Fruit fly (Drosophila melanogaster): ENCODE measurements around the gene fipi.

Gene fipi

DNA sequence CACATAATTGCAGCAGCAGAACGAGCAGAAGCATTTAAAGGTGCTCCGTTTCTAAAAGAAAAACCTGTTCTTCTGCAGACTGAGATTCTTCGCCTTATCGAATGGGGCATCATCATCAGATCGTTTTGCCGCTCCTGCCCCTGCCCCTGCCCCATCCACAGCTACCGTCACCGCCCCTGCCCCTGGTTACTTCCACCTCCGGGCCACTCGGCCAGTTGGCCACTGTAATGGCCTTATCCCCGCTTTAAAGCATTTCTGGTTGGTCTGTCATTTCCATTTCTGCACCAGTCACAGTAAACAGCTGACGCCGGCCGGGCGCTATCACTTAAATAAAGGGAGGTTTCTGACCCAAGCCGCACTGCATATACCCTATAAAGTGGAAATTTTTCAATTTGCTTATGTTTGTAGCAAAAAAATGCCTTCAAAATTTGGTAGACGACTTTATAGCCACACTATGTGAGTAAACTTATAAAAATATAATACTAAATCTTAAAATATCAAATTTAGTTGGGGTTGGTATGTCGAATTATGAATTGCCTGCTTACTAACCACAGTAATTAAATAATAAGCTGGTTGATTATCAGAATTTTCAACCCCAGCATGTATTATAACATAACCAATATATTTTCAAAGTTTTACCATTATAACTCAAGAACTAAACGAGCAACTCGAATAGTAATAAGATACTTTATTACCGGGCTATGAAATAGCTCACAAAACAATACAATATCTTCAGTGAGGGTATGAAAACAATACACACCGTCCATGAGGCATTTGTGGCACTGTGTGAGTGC lies 17.1 kb upstream of the fipi start (continued):
- TF ChIP-seq vnd (GFP tag; IDR thresholded peaks at IDR 0.05; ENCODE audit: partially characterized antibody) (no peak), CG13296 (GFP tag; optimal IDR thresholded peaks at IDR 0.05) (peak; percentile 74), trem (tag; optimal IDR thresholded peaks at IDR 0.05) (no peak), pzg (GFP tag; optimal IDR thresholded peaks at IDR 0.05) (no peak), CTCF (GFP tag; optimal IDR thresholded peaks at IDR 0.05) (no peak), fd102C (GFP tag; optimal IDR thresholded peaks at IDR 0.05) (no peak), CG2129 (GFP tag; IDR thresholded peaks at IDR 0.05; ENCODE audit: partially characterized antibody) (no peak), CG10462 (GFP tag; optimal IDR thresholded peaks at IDR 0.05) (peak; percentile 37), CG18262 (tag; optimal IDR thresholded peaks at IDR 0.05) (peak; percentile 81), da (GFP tag; optimal IDR thresholded peaks at IDR 0.05) (no peak), CG7987 (GFP tag; optimal IDR thresholded peaks at IDR 0.05) (no peak), CG18011 (GFP tag; optimal IDR thresholded peaks at IDR 0.05) (peak; percentile 22), sr (GFP tag; IDR thresholded peaks at IDR 0.05) (no peak), ato (GFP tag; IDR thresholded peaks at IDR 0.05; ENCODE audit: partially characterized antibody) (no peak), B-H2 (GFP tag; optimal IDR thresholded peaks at IDR 0.05) (no peak), bowl (GFP tag; IDR thresholded peaks at IDR 0.05) (no peak), tna (GFP tag; IDR thresholded peaks at IDR 0.05; ENCODE audit: partially characterized antibody) (no peak), MESR4 (GFP tag; optimal IDR thresholded peaks at IDR 0.05) (no peak), ranshi (GFP tag; IDR thresholded peaks at IDR 0.05) (peak; percentile 25; the same call in 1 of the 2 replicates), wek (GFP tag; optimal IDR thresholded peaks at IDR 0.05) (no peak), Dip2 (GFP tag; IDR thresholded peaks at IDR 0.05) (no peak), schlank (tag; optimal IDR thresholded peaks at IDR 0.05) (no peak), D19B (GFP tag; optimal IDR thresholded peaks at IDR 0.05) (peak; percentile 66), sd (tag; optimal IDR thresholded peaks at IDR 0.05) (no peak), otp (GFP tag; IDR thresholded peaks at IDR 0.05) (no peak), Blimp-1 (GFP tag; optimal IDR thresholded peaks at IDR 0.05) (peak; percentile 7), vvl (GFP tag; IDR thresholded peaks at IDR 0.05) (peak; percentile 67), h (optimal IDR thresholded peaks at IDR 0.05) (no peak), CG42726 (GFP tag; IDR thresholded peaks at IDR 0.05; ENCODE audit: partially characterized antibody) (no peak), CG33213 (GFP tag; optimal IDR thresholded peaks at IDR 0.05) (no peak), pum (GFP tag; optimal IDR thresholded peaks at IDR 0.05) (no peak), CHES-1-like (GFP tag; optimal IDR thresholded peaks at IDR 0.05) (peak; percentile 15), ATbp (GFP tag; optimal IDR thresholded peaks at IDR 0.05) (peak; percentile 60), CG10654 (GFP tag; optimal IDR thresholded peaks at IDR 0.05) (peak; percentile 30), dimm (GFP tag; IDR thresholded peaks at IDR 0.05) (no peak), gt (GFP tag; IDR thresholded peaks at IDR 0.05) (no peak), Hsf (GFP tag; optimal IDR thresholded peaks at IDR 0.05) (peak; percentile 48), p53 (GFP tag; optimal IDR thresholded peaks at IDR 0.05) (no peak), CG17385 (GFP tag; optimal IDR thresholded peaks at IDR 0.05) (peak; percentile 64), HHEX (GFP tag; optimal IDR thresholded peaks at IDR 0.05) (peak; percentile 56), eyg (GFP tag; optimal IDR thresholded peaks at IDR 0.05) (no peak), cas (GFP tag; IDR thresholded peaks at IDR 0.05) (no peak), CG8359 (GFP tag; optimal IDR thresholded peaks at IDR 0.05; ENCODE audit: borderline replicate concordance) (peak; percentile 1), tin (GFP tag; optimal IDR thresholded peaks at IDR 0.05) (peak; percentile 58), ERR (GFP tag; optimal IDR thresholded peaks at IDR 0.05) (no peak), Doc3 (GFP tag; IDR thresholded peaks at IDR 0.05; ENCODE audit: partially characterized antibody) (no peak; the same call in 2 of the 3 replicates), TFAM (GFP tag; optimal IDR thresholded peaks at IDR 0.05) (no peak), CG16815 (GFP tag; optimal IDR thresholded peaks at IDR 0.05) (peak; percentile 78), PHDP (tag; optimal IDR thresholded peaks at IDR 0.05) (peak; percentile 48), CG18619 (GFP tag; optimal IDR thresholded peaks at IDR 0.05) (peak; percentile 81)
